Worm (Caenorhabditis elegans): ENCODE results near the gene F57G12.2.

ce11 chrX:12179817-12180384, 20.0 kb upstream of the F57G12.2 start:
- TF ChIP-seq him-1 (tag; optimal IDR thresholded peaks at IDR 0.05) (no peak), W03F9.2 (tag; optimal IDR thresholded peaks at IDR 0.05) (no peak), dao-5 (tag; optimal IDR thresholded peaks at IDR 0.05) (no peak)

Data from whole organism, L4/young adult.